Fruit fly (Drosophila melanogaster) whole organism, wandering third instar larva: ENCODE measurements around the gene Pat1.
A peak's percentile ranks its signal among the peaks of the same experiment; 100 is the strongest.

Source experiments
- Abd-B ChIP-seq: fragments of >200 bp; optimal IDR thresholded peaks from 2 replicates; lab custom pipeline; 2017; ENCODE audit warnings: missing biosample characterization, missing genetic modification characterization
- CG32264 ChIP-seq: fragments of 200-800 bp; sonication (Bioruptor generic); optimal IDR thresholded peaks from 2 replicates; lab custom pipeline; 2016; ENCODE audit warnings: missing biosample characterization, missing genetic modification characterization
- CG9705 ChIP-seq: fragments of 200-800 bp; sonication (Bioruptor generic); optimal IDR thresholded peaks from 2 replicates; lab custom pipeline; 2018; ENCODE audit warnings: missing biosample characterization, mild to moderate bottlenecking, missing genetic modification characterization
- CrebA ChIP-seq: fragments of 200-800 bp; sonication (Bioruptor generic); optimal IDR thresholded peaks from 2 replicates; lab custom pipeline; 2016; ENCODE audit warnings: missing biosample characterization, mild to moderate bottlenecking, missing genetic modification characterization, borderline replicate concordance
- Dfd ChIP-seq: fragments of >200 bp; optimal IDR thresholded peaks from 2 replicates; lab custom pipeline; 2017; ENCODE audit warnings: missing biosample characterization, missing genetic modification characterization
- Dif ChIP-seq: fragments of 200-275, 200-300 bp; sonication (Bioruptor generic); optimal IDR thresholded peaks from 2 replicates; lab custom pipeline; 2018; ENCODE audit warnings: missing biosample characterization, missing genetic modification characterization; ENCODE audit not compliant: partially characterized antibody
- GATAd ChIP-seq: sonication (Bioruptor generic); optimal IDR thresholded peaks from 2 replicates; lab custom pipeline; 2016; ENCODE audit warnings: missing biosample characterization, missing genetic modification characterization
- HLH106 ChIP-seq: fragments of 200-800 bp; optimal IDR thresholded peaks from 3 replicates; lab custom pipeline; 2019; ENCODE audit warnings: missing biosample characterization, mild to moderate bottlenecking, missing genetic modification characterization, moderate library complexity
- Hnf4 ChIP-seq: fragments of 200-800 bp; sonication (Bioruptor generic); optimal IDR thresholded peaks from 2 replicates; lab custom pipeline; 2016; ENCODE audit warnings: missing biosample characterization, mild to moderate bottlenecking, missing genetic modification characterization
- Hr78 ChIP-seq: fragments of >200 bp; optimal IDR thresholded peaks from 2 replicates; lab custom pipeline; 2017; ENCODE audit warnings: missing biosample characterization, missing genetic modification characterization
- Hr83 ChIP-seq: fragments of 200-300 bp; sonication (Bioruptor generic); optimal IDR thresholded peaks from 2 replicates; lab custom pipeline; 2016; ENCODE audit warnings: missing biosample characterization, mild to moderate bottlenecking, missing genetic modification characterization, moderate library complexity; ENCODE audit not compliant: poor library complexity, severe bottlenecking
- Jra ChIP-seq: sonication (Bioruptor generic); optimal IDR thresholded peaks from 2 replicates; lab custom pipeline; 2016; ENCODE audit warnings: missing biosample characterization, missing genetic modification characterization
- Mio ChIP-seq: sonication (Bioruptor generic); optimal IDR thresholded peaks from 2 replicates; lab custom pipeline; 2016; ENCODE audit warnings: missing biosample characterization, missing genetic modification characterization
- Myc ChIP-seq: fragments of >200 bp; optimal IDR thresholded peaks from 2 replicates; lab custom pipeline; 2017
- N ChIP-seq: fragments of >200 bp; optimal IDR thresholded peaks from 2 replicates; lab custom pipeline; 2018; ENCODE audit warnings: missing biosample characterization, missing external identifiers, missing genetic modification characterization
- OdsH ChIP-seq: fragments of 200-800 bp; sonication (Bioruptor generic); optimal IDR thresholded peaks from 2 replicates; lab custom pipeline; 2016; ENCODE audit warnings: missing biosample characterization, mild to moderate bottlenecking, missing genetic modification characterization
- Rel ChIP-seq, 2 experiments: fragments of 200-800 bp; sonication (Bioruptor generic) in 1 of 2; optimal IDR thresholded peaks; 2 replicates in 1 of 2; 3 replicates in 1 of 2; lab custom pipeline; 2016 to 2019; ENCODE audit warnings: mild to moderate bottlenecking in 2 of 2, missing biosample characterization in 2 of 2, missing genetic modification characterization in 2 of 2, moderate library complexity in 1 of 2
- Sp1 ChIP-seq: fragments of 200-800 bp; sonication (Bioruptor generic); optimal IDR thresholded peaks from 3 replicates; lab custom pipeline; 2019; ENCODE audit warnings: missing biosample characterization, mild to moderate bottlenecking, missing genetic modification characterization, moderate library complexity
- Vsx2 ChIP-seq: fragments of 200-300, 225-300 bp; sonication (Bioruptor generic); optimal IDR thresholded peaks from 2 replicates; lab custom pipeline; 2018; ENCODE audit warnings: missing biosample characterization, missing genetic modification characterization; ENCODE audit not compliant: partially characterized antibody
- br ChIP-seq: fragments of 200-800 bp; sonication (Bioruptor generic); optimal IDR thresholded peaks from 2 replicates; lab custom pipeline; 2016; ENCODE audit warnings: missing biosample characterization, missing genetic modification characterization
- brk ChIP-seq: fragments of 200-800 bp; sonication (Bioruptor generic); optimal IDR thresholded peaks from 2 replicates; lab custom pipeline; 2016; ENCODE audit warnings: missing biosample characterization, mild to moderate bottlenecking, missing genetic modification characterization
- dl ChIP-seq, 2 experiments: fragments of 175-275, 200-275 bp in 1 of 2; fragments of 200-275 bp in 1 of 2; sonication (Bioruptor generic); optimal IDR thresholded peaks; lab custom pipeline; 2018; ENCODE audit warnings: mild to moderate bottlenecking in 2 of 2, missing biosample characterization in 2 of 2, missing genetic modification characterization in 2 of 2, moderate library complexity in 2 of 2; ENCODE audit not compliant: partially characterized antibody in 2 of 2, insufficient read depth in 1 of 2
- dmrt93B ChIP-seq: fragments of 200-800 bp; sonication (Bioruptor generic); optimal IDR thresholded peaks from 2 replicates; lab custom pipeline; 2018; ENCODE audit warnings: missing biosample characterization, mild to moderate bottlenecking, missing genetic modification characterization
- dsf ChIP-seq: sonication (Bioruptor generic); optimal IDR thresholded peaks from 2 replicates; lab custom pipeline; 2016; ENCODE audit warnings: missing biosample characterization, missing genetic modification characterization, borderline replicate concordance
- ey ChIP-seq: fragments of 200-800 bp; sonication (Bioruptor generic); optimal IDR thresholded peaks from 2 replicates; lab custom pipeline; 2016; ENCODE audit warnings: missing biosample characterization, missing genetic modification characterization
- foxo ChIP-seq, 2 experiments: fragments of 200-800 bp; sonication (Bioruptor generic); optimal IDR thresholded peaks; 2 replicates in 1 of 2; 3 replicates in 1 of 2; lab custom pipeline; 2016 to 2017; ENCODE audit warnings: missing biosample characterization in 2 of 2, missing genetic modification characterization in 2 of 2
- fru ChIP-seq: fragments of 200-800 bp; sonication (Bioruptor generic); optimal IDR thresholded peaks from 3 replicates; lab custom pipeline; 2016; ENCODE audit warnings: missing biosample characterization, mild to moderate bottlenecking, missing genetic modification characterization
- h ChIP-seq: fragments of 200-800 bp; sonication (Bioruptor generic); optimal IDR thresholded peaks from 3 replicates; lab custom pipeline; 2016; ENCODE audit warnings: missing biosample characterization, mild to moderate bottlenecking, missing genetic modification characterization
- jim ChIP-seq: fragments of 175-275, 200-325 bp; sonication (Bioruptor generic); optimal IDR thresholded peaks from 2 replicates; lab custom pipeline; 2016; ENCODE audit warnings: missing biosample characterization, mild to moderate bottlenecking, missing genetic modification characterization
- lola ChIP-seq: fragments of >200 bp; optimal IDR thresholded peaks from 2 replicates; lab custom pipeline; 2017; ENCODE audit warnings: missing biosample characterization, missing genetic modification characterization
- pan ChIP-seq: fragments of >200 bp; optimal IDR thresholded peaks from 2 replicates; lab custom pipeline; 2017
- psq ChIP-seq: fragments of 200-800 bp; sonication (Bioruptor generic); optimal IDR thresholded peaks from 3 replicates; lab custom pipeline; 2017; ENCODE audit warnings: missing biosample characterization, mild to moderate bottlenecking, missing genetic modification characterization, moderate library complexity
- rgr ChIP-seq: fragments of 200-800 bp; sonication (Bioruptor generic); optimal IDR thresholded peaks from 3 replicates; lab custom pipeline; 2016; ENCODE audit warnings: missing biosample characterization, mild to moderate bottlenecking, missing genetic modification characterization
- sage ChIP-seq: fragments of 200-800 bp; sonication (Bioruptor generic); optimal IDR thresholded peaks from 2 replicates; lab custom pipeline; 2016; ENCODE audit warnings: missing biosample characterization, mild to moderate bottlenecking, missing genetic modification characterization
- sv ChIP-seq: fragments of 200-800 bp; sonication (Bioruptor generic); optimal IDR thresholded peaks from 3 replicates; lab custom pipeline; 2016; ENCODE audit warnings: missing biosample characterization, missing genetic modification characterization
- tai ChIP-seq: sonication (Bioruptor generic); optimal IDR thresholded peaks from 2 replicates; lab custom pipeline; 2016; ENCODE audit warnings: missing biosample characterization, missing genetic modification characterization
- usp ChIP-seq: fragments of >200 bp; optimal IDR thresholded peaks from 2 replicates; lab custom pipeline; 2017; ENCODE audit warnings: missing biosample characterization, missing genetic modification characterization
- woc ChIP-seq: sonication (Bioruptor generic); optimal IDR thresholded peaks from 2 replicates; lab custom pipeline; 2016; ENCODE audit warnings: missing biosample characterization, mild to moderate bottlenecking, missing genetic modification characterization

The Pat1 gene

DNA sequence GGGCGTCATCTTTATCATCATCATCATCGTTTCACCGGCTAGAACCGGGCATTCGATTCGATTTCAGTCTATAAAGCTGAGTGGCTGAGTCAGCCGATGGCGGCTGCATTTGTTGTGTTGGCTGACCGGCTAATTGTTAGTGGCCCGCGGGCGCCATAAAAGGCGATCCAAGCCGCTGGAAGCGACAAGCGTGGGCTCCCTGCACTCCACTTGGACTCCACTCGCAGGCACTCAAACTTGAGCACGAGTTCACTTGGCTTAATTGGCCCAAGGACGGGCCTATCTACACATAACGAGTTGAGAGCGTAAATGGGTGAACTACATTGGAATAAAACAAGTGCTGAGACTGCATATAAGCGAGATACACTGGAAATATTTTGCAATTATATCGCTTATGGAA, 39.1 kb upstream of the Pat1 start:
- TF ChIP-seq Dfd (GFP tag; lab: Kevin White, UChicago) (no peak), CrebA (GFP tag; lab: Kevin White, UChicago) (no peak), Hnf4 (GFP tag; lab: Kevin White, UChicago) (no peak), ey (GFP tag; lab: Kevin White, UChicago) (no peak)

DNA sequence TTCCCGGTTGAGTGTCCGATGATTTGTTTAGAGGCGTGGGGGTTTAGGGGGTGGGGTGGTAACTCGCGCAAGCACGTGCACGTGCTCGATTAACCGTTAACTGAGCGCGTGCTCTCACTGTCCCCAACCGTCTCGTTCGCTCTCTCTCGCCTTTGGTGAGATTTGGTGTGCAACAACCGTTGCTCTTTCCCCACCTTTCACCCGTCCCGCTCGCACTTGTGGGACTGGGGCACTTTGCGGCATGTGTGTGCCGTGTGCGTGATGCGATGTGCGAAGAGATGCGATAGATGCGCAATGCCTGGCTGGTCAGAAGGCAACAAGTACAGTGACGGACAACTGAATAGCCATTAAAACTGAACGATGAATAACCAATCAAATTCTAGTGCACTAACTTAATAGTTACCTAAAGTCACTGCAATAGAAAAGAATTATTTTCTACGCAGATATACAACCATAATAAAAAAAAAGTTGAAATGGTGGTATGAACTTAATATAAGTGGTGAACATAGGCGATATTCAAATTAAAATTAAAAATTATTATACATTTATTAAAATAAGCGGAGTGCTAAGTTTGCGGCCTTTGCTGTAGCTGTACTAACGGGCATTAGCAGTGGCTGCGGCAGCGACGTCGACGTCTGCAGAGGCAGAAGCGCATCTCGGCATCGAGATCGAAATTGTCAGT, 19.2 kb upstream of the Pat1 start:
- TF ChIP-seq Sp1 (GFP tag; lab: Kevin White, UChicago) (peak; percentile 89), br (GFP tag; lab: Kevin White, UChicago) (peak; percentile 37), dmrt93B (GFP tag; lab: Kevin White, UChicago) (peak; percentile 79), Hr83 (GFP tag; lab: Kevin White, UChicago) (no peak), pan (lab: Kevin White, UChicago) (no peak), sv (GFP tag; lab: Kevin White, UChicago) (peak; percentile 67), usp (no peak), CG9705 (peak; percentile 70), Abd-B (GFP tag; lab: Kevin White, UChicago) (no peak), Hnf4 (GFP tag; lab: Kevin White, UChicago) (peak; percentile 26), dsf (GFP tag; lab: Kevin White, UChicago) (no peak), h (GFP tag; lab: Kevin White, UChicago) (peak; percentile 78), rgr (GFP tag; lab: Kevin White, UChicago) (peak; percentile 72), OdsH (GFP tag; lab: Kevin White, UChicago) (peak; percentile 65), Dfd (GFP tag; lab: Kevin White, UChicago) (no peak), tai (GFP tag; lab: Kevin White, UChicago) (peak; percentile 30), Mio (GFP tag; lab: Kevin White, UChicago) (no peak), GATAd (no peak), brk (peak; percentile 29), foxo (GFP tag; optimal IDR thresholded peaks at IDR 0.05; lab: Kevin White, UChicago) (peak in 1 of 2 experiments; percentile 83), fru (GFP tag; lab: Kevin White, UChicago) (peak; percentile 79), Myc (no peak), Rel (GFP tag; optimal IDR thresholded peaks at IDR 0.05; lab: Kevin White, UChicago) (peak; percentile 34), Rel (tag; optimal IDR thresholded peaks at IDR 0.05; lab: Kevin White, UChicago) (peak; percentile 18), CG32264 (GFP tag; lab: Kevin White, UChicago) (no peak), Dif (GFP tag; lab: Kevin White, UChicago) (no peak), lola (no peak), CrebA (GFP tag; lab: Kevin White, UChicago) (no peak), Vsx2 (GFP tag; lab: Kevin White, UChicago) (no peak), Hr78 (GFP tag; lab: Kevin White, UChicago) (no peak), dl (GFP tag; optimal IDR thresholded peaks at IDR 0.05; lab: Kevin White, UChicago; ENCODE audit: insufficient read depth in 1 of 2, partially characterized antibody in 2 of 2) (no peak), woc (peak; percentile 3), sage (GFP tag; lab: Kevin White, UChicago) (peak; percentile 16), N (GFP tag; lab: Kevin White, UChicago) (no peak), psq (peak; percentile 71), ey (GFP tag; lab: Kevin White, UChicago) (peak; percentile 68), jim (GFP tag; lab: Kevin White, UChicago) (no peak), Jra (GFP tag; lab: Kevin White, UChicago) (no peak), HLH106 (peak; percentile 86)
